Fruit fly (Drosophila melanogaster) whole organism, embryonic: ENCODE results near the gene SCCRO.
A peak's percentile ranks its signal among the peaks of the same experiment; 100 is the strongest.

ENCODE experiments used
- CG12236 ChIP-seq: fragments of 200-800 bp; sonication (Bioruptor generic); optimal IDR thresholded peaks from 2 replicates; lab custom pipeline; 2016; ENCODE audit warnings: missing biosample characterization, missing genetic modification characterization
- CG12299 ChIP-seq: fragments of 200-800 bp; sonication (Bioruptor generic); optimal IDR thresholded peaks from 2 replicates; lab custom pipeline; 2018; ENCODE audit warnings: missing biosample characterization, mild to moderate bottlenecking, missing genetic modification characterization
- CG14667 ChIP-seq: fragments of 200-800 bp; sonication (Bioruptor generic); IDR thresholded peaks from 2 replicates; pipeline ENCODE4 v1.3.6; 2022; ENCODE audit warnings: missing biosample characterization, missing genetic modification characterization
- CG16813 ChIP-seq: fragments of 200-800 bp; sonication (Bioruptor generic); IDR thresholded peaks from 3 replicates; pipeline ENCODE4 v1.3.6; 2022; ENCODE audit warnings: missing biosample characterization, missing genetic modification characterization; ENCODE audit not compliant: partially characterized antibody
- CG18262 ChIP-seq: fragments of 200-800 bp; optimal IDR thresholded peaks from 3 replicates; lab custom pipeline; 2019; ENCODE audit warnings: missing biosample characterization, mild to moderate bottlenecking, missing genetic modification characterization, moderate library complexity
- CG3163 ChIP-seq: fragments of 200-800 bp; sonication (Bioruptor generic); optimal IDR thresholded peaks from 3 replicates; lab custom pipeline; 2016; ENCODE audit warnings: missing biosample characterization, missing genetic modification characterization
- CG3838 ChIP-seq: fragments of 200-800 bp; sonication (Bioruptor generic); optimal IDR thresholded peaks from 3 replicates; lab custom pipeline; 2016; ENCODE audit warnings: missing biosample characterization, missing genetic modification characterization
- CG4617 ChIP-seq: fragments of 200-800 bp; sonication (Bioruptor generic); optimal IDR thresholded peaks from 3 replicates; lab custom pipeline; 2016; ENCODE audit warnings: missing biosample characterization, missing genetic modification characterization, borderline replicate concordance
- CG4707 ChIP-seq: fragments of 200-800 bp; sonication (Bioruptor generic); optimal IDR thresholded peaks from 2 replicates; lab custom pipeline; 2018; ENCODE audit warnings: missing biosample characterization, mild to moderate bottlenecking, missing genetic modification characterization, moderate library complexity
- CG9932 ChIP-seq: fragments of 200-800 bp; sonication (Bioruptor generic); IDR thresholded peaks from 2 replicates; pipeline ENCODE4 v1.3.6; 2022; ENCODE audit warnings: missing biosample characterization, missing genetic modification characterization
- D ChIP-seq, 2 experiments: fragments of 200-800 bp in 1 of 2; fragments of >200 bp in 1 of 2; sonication (Bioruptor generic) in 1 of 2; optimal IDR thresholded peaks; 2 replicates in 1 of 2; 3 replicates in 1 of 2; lab custom pipeline; 2017; ENCODE audit warnings: mild to moderate bottlenecking in 1 of 2, missing biosample characterization in 1 of 2, missing genetic modification characterization in 1 of 2, missing genetic modification reagents in 1 of 2
- Dip2 ChIP-seq: fragments of 200-800 bp; sonication (Bioruptor generic); IDR thresholded peaks from 2 replicates; pipeline ENCODE4 v1.3.6; 2022; ENCODE audit warnings: missing biosample characterization, missing genetic modification characterization
- Hand ChIP-seq: fragments of 200-800 bp; sonication (Bioruptor generic); optimal IDR thresholded peaks from 2 replicates; lab custom pipeline; 2017; ENCODE audit warnings: mild to moderate bottlenecking, missing biosample characterization, missing genetic modification reagents, missing genetic modification characterization
- Med ChIP-seq: fragments of 200-800 bp; sonication (Bioruptor generic); peaks from one replicate; lab custom pipeline; 2016; ENCODE audit warnings: missing biosample characterization, missing genetic modification characterization, mild to moderate bottlenecking, inconsistent platforms, moderate library complexity
- Pdp1 ChIP-seq, 2 experiments: fragments of 200-800 bp; sonication (Bioruptor generic); optimal IDR thresholded peaks; 3 replicates each; lab custom pipeline; 2016; ENCODE audit warnings: missing biosample characterization in 2 of 2, missing genetic modification characterization in 2 of 2, mild to moderate bottlenecking in 1 of 2, moderate library complexity in 1 of 2
- Xrp1 ChIP-seq: fragments of 200-800 bp; sonication (Bioruptor generic); IDR thresholded peaks from 2 replicates; pipeline ENCODE4 v1.3.6; 2022; ENCODE audit warnings: missing biosample characterization, missing genetic modification characterization
- abd-A ChIP-seq: fragments of 200-800 bp; sonication (Bioruptor generic); optimal IDR thresholded peaks from 3 replicates; lab custom pipeline; 2019; ENCODE audit warnings: missing biosample characterization, mild to moderate bottlenecking, missing genetic modification characterization, moderate library complexity
- ara ChIP-seq: fragments of 200-800 bp; sonication (Bioruptor generic); IDR thresholded peaks from 2 replicates; pipeline ENCODE4 v1.3.6; 2022; ENCODE audit warnings: missing biosample characterization, missing genetic modification characterization
- bsh ChIP-seq, 2 experiments: fragments of 200-800 bp; sonication (Bioruptor generic); optimal IDR thresholded peaks; 2 replicates each; lab custom pipeline; 2017 to 2018; ENCODE audit warnings: mild to moderate bottlenecking in 2 of 2, missing biosample characterization in 2 of 2, missing genetic modification characterization in 2 of 2, moderate library complexity in 1 of 2
- btn ChIP-seq: fragments of 200-800 bp; sonication (Bioruptor generic); optimal IDR thresholded peaks from 2 replicates; lab custom pipeline; 2016; ENCODE audit warnings: missing biosample characterization, missing genetic modification characterization
- cad ChIP-seq: fragments of >200 bp; optimal IDR thresholded peaks from 2 replicates; lab custom pipeline; 2017; ENCODE audit warnings: missing biosample characterization, missing genetic modification characterization
- cg ChIP-seq: fragments of 200-800 bp; sonication (Bioruptor generic); optimal IDR thresholded peaks from 3 replicates; lab custom pipeline; 2019; ENCODE audit warnings: missing biosample characterization, mild to moderate bottlenecking, missing genetic modification characterization, moderate library complexity
- chinmo ChIP-seq: fragments of 200-800 bp; sonication (Bioruptor generic); IDR thresholded peaks from 4 replicates; pipeline ENCODE4 v1.3.6; 2022; ENCODE audit warnings: missing biosample characterization, missing genetic modification characterization; ENCODE audit not compliant: partially characterized antibody
- cwo ChIP-seq: fragments of 200-800 bp; sonication (Bioruptor generic); optimal IDR thresholded peaks from 3 replicates; lab custom pipeline; 2017; ENCODE audit warnings: missing biosample characterization, missing genetic modification characterization, mild to moderate bottlenecking, moderate library complexity, missing genetic modification reagents
- gem ChIP-seq: fragments of 200-800 bp; sonication (Bioruptor generic); optimal IDR thresholded peaks from 2 replicates; lab custom pipeline; 2019; ENCODE audit warnings: missing biosample characterization, mild to moderate bottlenecking, missing genetic modification characterization, moderate library complexity
- ken ChIP-seq: fragments of 200-800 bp; sonication (Bioruptor generic); IDR thresholded peaks from 3 replicates; pipeline ENCODE4 v1.3.6; 2022; ENCODE audit warnings: missing biosample characterization, missing genetic modification characterization
- kni ChIP-seq: fragments of 200-800 bp; sonication (Bioruptor generic); optimal IDR thresholded peaks from 3 replicates; lab custom pipeline; 2017; ENCODE audit warnings: mild to moderate bottlenecking, missing biosample characterization, missing genetic modification reagents, missing genetic modification characterization
- lilli ChIP-seq: fragments of 200-800 bp; sonication (Bioruptor generic); optimal IDR thresholded peaks from 3 replicates; lab custom pipeline; 2016; ENCODE audit warnings: missing biosample characterization, missing genetic modification characterization
- lmd ChIP-seq: fragments of 200-800 bp; sonication (Bioruptor generic); IDR thresholded peaks from 2 replicates; pipeline ENCODE4 v1.3.6; 2022; ENCODE audit warnings: missing biosample characterization, missing genetic modification characterization
- maf-S ChIP-seq: fragments of 200-800 bp; sonication (Bioruptor generic); optimal IDR thresholded peaks from 2 replicates; lab custom pipeline; 2016; ENCODE audit warnings: missing biosample characterization, missing genetic modification characterization
- org-1 ChIP-seq: fragments of 200-800 bp; sonication (Bioruptor generic); optimal IDR thresholded peaks from 2 replicates; lab custom pipeline; 2017; ENCODE audit warnings: missing biosample characterization, missing genetic modification characterization
- p53 ChIP-seq: fragments of 200-800 bp; sonication (Bioruptor generic); optimal IDR thresholded peaks from 2 replicates; lab custom pipeline; 2016; ENCODE audit warnings: missing biosample characterization, missing genetic modification characterization
- pan ChIP-seq, 4 experiments: fragments of >200 bp in 3 of 4; fragments of 200-800 bp in 1 of 4; sonication (Bioruptor generic) in 1 of 4; optimal IDR thresholded peaks in 3 of 4; IDR thresholded peaks in 1 of 4; 2 replicates each; pipeline versions ENCODE4 v1.3.6 to Lab custom; 2017 to 2022; ENCODE audit warnings: missing biosample characterization in 2 of 4, missing genetic modification characterization in 2 of 4, mixed read lengths in 1 of 4
- peb ChIP-seq: fragments of 200-800 bp; sonication (Bioruptor generic); IDR thresholded peaks from 2 replicates; pipeline ENCODE4 v1.3.6; 2022; ENCODE audit warnings: missing biosample characterization, missing genetic modification characterization
- phol ChIP-seq: fragments of 200-800 bp; sonication (Bioruptor generic); optimal IDR thresholded peaks from 3 replicates; lab custom pipeline; 2018; ENCODE audit warnings: missing biosample characterization, mild to moderate bottlenecking, missing genetic modification characterization, moderate library complexity
- prd ChIP-seq, 3 experiments: fragments of >200 bp in 2 of 3; fragments of 200-800 bp in 1 of 3; sonication (Bioruptor generic) in 1 of 3; optimal IDR thresholded peaks in 2 of 3; IDR thresholded peaks in 1 of 3; 2 replicates in 2 of 3; 3 replicates in 1 of 3; pipeline versions ENCODE4 v1.3.6 to Lab custom; 2017 to 2022; ENCODE audit warnings: missing biosample characterization in 1 of 3, missing genetic modification characterization in 1 of 3
- pros ChIP-seq: fragments of 200-800 bp; sonication (Bioruptor generic); optimal IDR thresholded peaks from 3 replicates; lab custom pipeline; 2019; ENCODE audit warnings: missing biosample characterization, mild to moderate bottlenecking, missing genetic modification characterization, moderate library complexity
- row ChIP-seq: fragments of 200-800 bp; sonication (Bioruptor generic); IDR thresholded peaks from 3 replicates; pipeline ENCODE4 v1.3.6; 2022; ENCODE audit warnings: missing biosample characterization, missing genetic modification characterization
- sens ChIP-seq: fragments of 200-800 bp; sonication (Bioruptor generic); peaks from one replicate; lab custom pipeline; 2016; ENCODE audit warnings: missing biosample characterization, missing genetic modification characterization
- slou ChIP-seq: fragments of 200-800 bp; sonication (Bioruptor generic); optimal IDR thresholded peaks from 3 replicates; lab custom pipeline; 2016; ENCODE audit warnings: missing biosample characterization, missing genetic modification characterization
- sqz ChIP-seq: fragments of 200-800 bp; sonication (Bioruptor generic); optimal IDR thresholded peaks from 3 replicates; lab custom pipeline; 2018; ENCODE audit warnings: missing biosample characterization, mild to moderate bottlenecking, missing genetic modification characterization
- tap ChIP-seq: fragments of 200-800 bp; optimal IDR thresholded peaks from 3 replicates; lab custom pipeline; 2019; ENCODE audit warnings: missing biosample characterization, mild to moderate bottlenecking, missing genetic modification characterization, moderate library complexity
- vvl ChIP-seq: fragments of 200-800 bp; sonication (Bioruptor generic); IDR thresholded peaks from 2 replicates; pipeline ENCODE4 v1.3.6; 2022; ENCODE audit warnings: missing biosample characterization, missing genetic modification characterization
- zf30C ChIP-seq: fragments of 200-800 bp; sonication (Bioruptor generic); optimal IDR thresholded peaks from 3 replicates; lab custom pipeline; 2018; ENCODE audit warnings: missing biosample characterization, mild to moderate bottlenecking, missing genetic modification characterization

Gene SCCRO

dm6 chr3L:15543467-15543866 is 19.8 kb upstream of the SCCRO start:
- no peak for TF ChIP-seq p53 (GFP tag; lab: Kevin White, UChicago)
- TF ChIP-seq maf-S, result no peak
- peak; percentile 62 for TF ChIP-seq sqz (GFP tag; lab: Kevin White, UChicago)
- no peak for TF ChIP-seq slou (GFP tag; lab: Kevin White, UChicago)
- TF ChIP-seq kni (GFP tag; lab: Kevin White, UChicago), result peak; percentile 10
- peak; percentile 91 for TF ChIP-seq vvl (GFP tag; lab: Robert Waterston, UW)
- TF ChIP-seq abd-A (tag; lab: Kevin White, UChicago), result peak; percentile 55
- no peak for TF ChIP-seq CG3838
- peak in 1 of 2 experiments; percentile 76 for TF ChIP-seq Pdp1 (GFP tag; optimal IDR thresholded peaks at IDR 0.05; lab: Kevin White, UChicago)
- TF ChIP-seq sens (GFP tag; lab: Kevin White, UChicago), result peak; percentile 16
- TF ChIP-seq CG9932 (GFP tag; lab: Robert Waterston, UW), result no peak
- TF ChIP-seq CG14667 (GFP tag; lab: Robert Waterston, UW), result no peak
- peak; percentile 93 for TF ChIP-seq pros (GFP tag; lab: Kevin White, UChicago)
- 0 out of 4 replicates have a peak, but pooled peaks have one; percentile 5 for TF ChIP-seq chinmo (GFP tag; lab: Robert Waterston, UW)
- TF ChIP-seq cwo (GFP tag; lab: Kevin White, UChicago), result peak; percentile 62

dm6 chr3L:15544455-15545415 is 18.5 kb upstream of the SCCRO start:
- TF ChIP-seq org-1, result no peak
- TF ChIP-seq cg (GFP tag; lab: Kevin White, UChicago), result peak; percentile 88
- TF ChIP-seq pan (optimal IDR thresholded peaks at IDR 0.05; lab: Kevin White, UChicago), result no peak
- TF ChIP-seq pan (GFP tag; optimal IDR thresholded peaks at IDR 0.05 in 1 of 2, IDR thresholded peaks at IDR 0.05 in 1 of 2), result peak in 1 of 2 experiments; percentile 19
- no peak for TF ChIP-seq CG12236 (GFP tag; lab: Kevin White, UChicago)
- TF ChIP-seq CG18262 (tag; lab: Kevin White, UChicago), result peak; percentile 41
- no peak for TF ChIP-seq tap (tag; lab: Kevin White, UChicago)
- TF ChIP-seq CG3163 (GFP tag; lab: Kevin White, UChicago), result no peak
- no peak for TF ChIP-seq btn (GFP tag; lab: Kevin White, UChicago)
- TF ChIP-seq prd (optimal IDR thresholded peaks at IDR 0.05; lab: Kevin White, UChicago), result no peak
- peak; percentile 28; the same call in 1 of the 3 replicates for TF ChIP-seq prd (GFP tag; IDR thresholded peaks at IDR 0.05; lab: Robert Waterston, UW)
- no peak for TF ChIP-seq CG4707 (GFP tag; lab: Kevin White, UChicago)
- TF ChIP-seq CG16813 (GFP tag; lab: Robert Waterston, UW), result no peak
- TF ChIP-seq row (GFP tag; lab: Robert Waterston, UW), result 0 out of 3 replicates have a peak, but pooled peaks have one; percentile 10
- TF ChIP-seq phol (tag; lab: Kevin White, UChicago), result peak; percentile 23
- no peak for TF ChIP-seq ken (GFP tag; lab: Robert Waterston, UW)
- no peak for TF ChIP-seq lilli (GFP tag; lab: Kevin White, UChicago)
- no peak for TF ChIP-seq cad
- TF ChIP-seq gem (tag; lab: Kevin White, UChicago), result peak; percentile 4
- no peak for TF ChIP-seq Dip2
- peak; percentile 19; the same call in 1 of the 2 replicates for TF ChIP-seq ara
- peak; percentile 35 for TF ChIP-seq Xrp1 (GFP tag; lab: Robert Waterston, UW)
- TF ChIP-seq Med (GFP tag; lab: Kevin White, UChicago), result peak; percentile 3
- peak; percentile 45 for TF ChIP-seq zf30C (GFP tag; lab: Kevin White, UChicago)
- peak in 1 of 2 experiments; percentile 20 for TF ChIP-seq bsh (GFP tag; optimal IDR thresholded peaks at IDR 0.05; lab: Kevin White, UChicago)
- TF ChIP-seq CG12299, result no peak
- TF ChIP-seq lmd (GFP tag; lab: Robert Waterston, UW), result 0 out of 2 replicates have a peak, but pooled peaks have one; percentile 17
- TF ChIP-seq CG4617 (GFP tag; lab: Kevin White, UChicago), result no peak
- no peak for TF ChIP-seq D (optimal IDR thresholded peaks at IDR 0.05; lab: Kevin White, UChicago)
- TF ChIP-seq D (GFP tag; optimal IDR thresholded peaks at IDR 0.05; lab: Kevin White, UChicago), result peak; percentile 33
- TF ChIP-seq Hand (GFP tag; lab: Kevin White, UChicago), result no peak
- TF ChIP-seq kni (GFP tag; lab: Kevin White, UChicago), result peak; percentile 17
- no peak for TF ChIP-seq peb
